Fruit fly (Drosophila melanogaster) whole organism, wandering third instar larva: ENCODE measurements around the gene CG11975.
A peak's percentile ranks its signal among the peaks of the same experiment; 100 is the strongest.

Experiments used
- Abd-B ChIP-seq: fragments of >200 bp; optimal IDR thresholded peaks from 2 replicates; lab custom pipeline; 2017; ENCODE audit warnings: missing biosample characterization, missing genetic modification characterization
- CG32264 ChIP-seq: fragments of 200-800 bp; sonication (Bioruptor generic); optimal IDR thresholded peaks from 2 replicates; lab custom pipeline; 2016; ENCODE audit warnings: missing biosample characterization, missing genetic modification characterization
- CG9705 ChIP-seq: fragments of 200-800 bp; sonication (Bioruptor generic); optimal IDR thresholded peaks from 2 replicates; lab custom pipeline; 2018; ENCODE audit warnings: missing biosample characterization, mild to moderate bottlenecking, missing genetic modification characterization
- CrebA ChIP-seq: fragments of 200-800 bp; sonication (Bioruptor generic); optimal IDR thresholded peaks from 2 replicates; lab custom pipeline; 2016; ENCODE audit warnings: missing biosample characterization, mild to moderate bottlenecking, missing genetic modification characterization, borderline replicate concordance
- Dfd ChIP-seq: fragments of >200 bp; optimal IDR thresholded peaks from 2 replicates; lab custom pipeline; 2017; ENCODE audit warnings: missing biosample characterization, missing genetic modification characterization
- GATAd ChIP-seq: sonication (Bioruptor generic); optimal IDR thresholded peaks from 2 replicates; lab custom pipeline; 2016; ENCODE audit warnings: missing biosample characterization, missing genetic modification characterization
- HLH106 ChIP-seq: fragments of 200-800 bp; optimal IDR thresholded peaks from 3 replicates; lab custom pipeline; 2019; ENCODE audit warnings: missing biosample characterization, mild to moderate bottlenecking, missing genetic modification characterization, moderate library complexity
- Hnf4 ChIP-seq: fragments of 200-800 bp; sonication (Bioruptor generic); optimal IDR thresholded peaks from 2 replicates; lab custom pipeline; 2016; ENCODE audit warnings: missing biosample characterization, mild to moderate bottlenecking, missing genetic modification characterization
- Hr78 ChIP-seq: fragments of >200 bp; optimal IDR thresholded peaks from 2 replicates; lab custom pipeline; 2017; ENCODE audit warnings: missing biosample characterization, missing genetic modification characterization
- Hr83 ChIP-seq: fragments of 200-300 bp; sonication (Bioruptor generic); optimal IDR thresholded peaks from 2 replicates; lab custom pipeline; 2016; ENCODE audit warnings: missing biosample characterization, mild to moderate bottlenecking, missing genetic modification characterization, moderate library complexity; ENCODE audit not compliant: poor library complexity, severe bottlenecking
- Jra ChIP-seq: sonication (Bioruptor generic); optimal IDR thresholded peaks from 2 replicates; lab custom pipeline; 2016; ENCODE audit warnings: missing biosample characterization, missing genetic modification characterization
- Mio ChIP-seq: sonication (Bioruptor generic); optimal IDR thresholded peaks from 2 replicates; lab custom pipeline; 2016; ENCODE audit warnings: missing biosample characterization, missing genetic modification characterization
- Myc ChIP-seq: fragments of >200 bp; optimal IDR thresholded peaks from 2 replicates; lab custom pipeline; 2017
- N ChIP-seq: fragments of >200 bp; optimal IDR thresholded peaks from 2 replicates; lab custom pipeline; 2018; ENCODE audit warnings: missing biosample characterization, missing external identifiers, missing genetic modification characterization
- OdsH ChIP-seq: fragments of 200-800 bp; sonication (Bioruptor generic); optimal IDR thresholded peaks from 2 replicates; lab custom pipeline; 2016; ENCODE audit warnings: missing biosample characterization, mild to moderate bottlenecking, missing genetic modification characterization
- Rel ChIP-seq, 2 experiments: fragments of 200-800 bp; sonication (Bioruptor generic) in 1 of 2; optimal IDR thresholded peaks; 2 replicates in 1 of 2; 3 replicates in 1 of 2; lab custom pipeline; 2016 to 2019; ENCODE audit warnings: mild to moderate bottlenecking in 2 of 2, missing biosample characterization in 2 of 2, missing genetic modification characterization in 2 of 2, moderate library complexity in 1 of 2
- Sp1 ChIP-seq: fragments of 200-800 bp; sonication (Bioruptor generic); optimal IDR thresholded peaks from 3 replicates; lab custom pipeline; 2019; ENCODE audit warnings: missing biosample characterization, mild to moderate bottlenecking, missing genetic modification characterization, moderate library complexity
- Vsx2 ChIP-seq: fragments of 200-300, 225-300 bp; sonication (Bioruptor generic); optimal IDR thresholded peaks from 2 replicates; lab custom pipeline; 2018; ENCODE audit warnings: missing biosample characterization, missing genetic modification characterization; ENCODE audit not compliant: partially characterized antibody
- br ChIP-seq: fragments of 200-800 bp; sonication (Bioruptor generic); optimal IDR thresholded peaks from 2 replicates; lab custom pipeline; 2016; ENCODE audit warnings: missing biosample characterization, missing genetic modification characterization
- brk ChIP-seq: fragments of 200-800 bp; sonication (Bioruptor generic); optimal IDR thresholded peaks from 2 replicates; lab custom pipeline; 2016; ENCODE audit warnings: missing biosample characterization, mild to moderate bottlenecking, missing genetic modification characterization
- dsf ChIP-seq: sonication (Bioruptor generic); optimal IDR thresholded peaks from 2 replicates; lab custom pipeline; 2016; ENCODE audit warnings: missing biosample characterization, missing genetic modification characterization, borderline replicate concordance
- ey ChIP-seq: fragments of 200-800 bp; sonication (Bioruptor generic); optimal IDR thresholded peaks from 2 replicates; lab custom pipeline; 2016; ENCODE audit warnings: missing biosample characterization, missing genetic modification characterization
- foxo ChIP-seq, 2 experiments: fragments of 200-800 bp; sonication (Bioruptor generic); optimal IDR thresholded peaks; 2 replicates in 1 of 2; 3 replicates in 1 of 2; lab custom pipeline; 2016 to 2017; ENCODE audit warnings: missing biosample characterization in 2 of 2, missing genetic modification characterization in 2 of 2
- fru ChIP-seq: fragments of 200-800 bp; sonication (Bioruptor generic); optimal IDR thresholded peaks from 3 replicates; lab custom pipeline; 2016; ENCODE audit warnings: missing biosample characterization, mild to moderate bottlenecking, missing genetic modification characterization
- h ChIP-seq: fragments of 200-800 bp; sonication (Bioruptor generic); optimal IDR thresholded peaks from 3 replicates; lab custom pipeline; 2016; ENCODE audit warnings: missing biosample characterization, mild to moderate bottlenecking, missing genetic modification characterization
- jim ChIP-seq: fragments of 175-275, 200-325 bp; sonication (Bioruptor generic); optimal IDR thresholded peaks from 2 replicates; lab custom pipeline; 2016; ENCODE audit warnings: missing biosample characterization, mild to moderate bottlenecking, missing genetic modification characterization
- pan ChIP-seq: fragments of >200 bp; optimal IDR thresholded peaks from 2 replicates; lab custom pipeline; 2017
- psq ChIP-seq: fragments of 200-800 bp; sonication (Bioruptor generic); optimal IDR thresholded peaks from 3 replicates; lab custom pipeline; 2017; ENCODE audit warnings: missing biosample characterization, mild to moderate bottlenecking, missing genetic modification characterization, moderate library complexity
- rgr ChIP-seq: fragments of 200-800 bp; sonication (Bioruptor generic); optimal IDR thresholded peaks from 3 replicates; lab custom pipeline; 2016; ENCODE audit warnings: missing biosample characterization, mild to moderate bottlenecking, missing genetic modification characterization
- tai ChIP-seq: sonication (Bioruptor generic); optimal IDR thresholded peaks from 2 replicates; lab custom pipeline; 2016; ENCODE audit warnings: missing biosample characterization, missing genetic modification characterization
- usp ChIP-seq: fragments of >200 bp; optimal IDR thresholded peaks from 2 replicates; lab custom pipeline; 2017; ENCODE audit warnings: missing biosample characterization, missing genetic modification characterization
- woc ChIP-seq: sonication (Bioruptor generic); optimal IDR thresholded peaks from 2 replicates; lab custom pipeline; 2016; ENCODE audit warnings: missing biosample characterization, mild to moderate bottlenecking, missing genetic modification characterization

Gene CG11975

dm6 chr3R:9002542-9002941, 9.5 kb downstream of the CG11975 start (continued):
- TF ChIP-seq ey (GFP tag; lab: Kevin White, UChicago) = peak; percentile 10
- no peak for TF ChIP-seq Abd-B (GFP tag; lab: Kevin White, UChicago)
- peak in 1 of 2 experiments; percentile 2 for TF ChIP-seq foxo (GFP tag; optimal IDR thresholded peaks at IDR 0.05; lab: Kevin White, UChicago)
- TF ChIP-seq Sp1 (GFP tag; lab: Kevin White, UChicago) = no peak
- TF ChIP-seq tai (GFP tag; lab: Kevin White, UChicago) = no peak

- TF ChIP-seq foxo (GFP tag; optimal IDR thresholded peaks at IDR 0.05; lab: Kevin White, UChicago) (no peak), Abd-B (GFP tag; lab: Kevin White, UChicago) (no peak), usp (GFP tag; lab: Kevin White, UChicago) (no peak), Hr78 (GFP tag; lab: Kevin White, UChicago) (no peak), Rel (GFP tag; optimal IDR thresholded peaks at IDR 0.05; lab: Kevin White, UChicago) (no peak), Rel (tag; optimal IDR thresholded peaks at IDR 0.05; lab: Kevin White, UChicago) (peak; percentile 19), jim (GFP tag; lab: Kevin White, UChicago) (no peak)
Observed at dm6 chr3R:9003600-9004223, 10.7 kb downstream of the CG11975 start, which contains the start of the genes CG31100 and CG11980. Gene CG31100, minus strand, starts transcription at chr3R:9003650. Gene CG11980, plus strand, starts transcription at chr3R:9004017.

- TF ChIP-seq pan (lab: Kevin White, UChicago) (no peak), Hnf4 (no peak), Myc (lab: Kevin White, UChicago) (peak; percentile 7), Rel (GFP tag; optimal IDR thresholded peaks at IDR 0.05; lab: Kevin White, UChicago) (no peak), Rel (tag; optimal IDR thresholded peaks at IDR 0.05; lab: Kevin White, UChicago) (peak; percentile 21), brk (GFP tag; lab: Kevin White, UChicago) (no peak), Vsx2 (GFP tag; lab: Kevin White, UChicago) (no peak)
Observed at dm6 chr3R:9006129-9006528, 13.1 kb downstream of the CG11975 start, which contains the start of the genes Prosbeta3 and Iru. Gene Prosbeta3, minus strand, starts transcription at chr3R:9006226. Gene Iru, plus strand, starts transcription at chr3R:9006456.

- no peak for TF ChIP-seq h (GFP tag; lab: Kevin White, UChicago)
- TF ChIP-seq psq = no peak
- no peak for TF ChIP-seq CrebA (GFP tag; lab: Kevin White, UChicago)
- no peak for TF ChIP-seq br
- TF ChIP-seq foxo (GFP tag; optimal IDR thresholded peaks at IDR 0.05; lab: Kevin White, UChicago) = no peak
- no peak for TF ChIP-seq jim (GFP tag; lab: Kevin White, UChicago)
- TF ChIP-seq OdsH = no peak
- no peak for TF ChIP-seq woc (GFP tag; lab: Kevin White, UChicago)
Observed at dm6 chr3R:9007258-9007657, 14.2 kb downstream of the CG11975 start.

- peak; percentile 28 for TF ChIP-seq Myc (lab: Kevin White, UChicago)
- TF ChIP-seq dsf = no peak
- TF ChIP-seq, all 38 proteins: peak for 1
Observed at dm6 chr3R:9008202-9008601, 15.1 kb downstream of the CG11975 start, which contains the start of gene CG11983. Gene CG11983, plus strand, starts transcription at chr3R:9008321.

dm6 chr3R:9010695-9011094, 17.6 kb downstream of the CG11975 start:
- TF ChIP-seq Mio (GFP tag; lab: Kevin White, UChicago) = no peak
- no peak for TF ChIP-seq N (GFP tag; lab: Kevin White, UChicago)

dm6 chr3R:9011708-9012107, 18.7 kb downstream of the CG11975 start:
- TF ChIP-seq h (GFP tag; lab: Kevin White, UChicago) (no peak), brk (GFP tag; lab: Kevin White, UChicago) (no peak)

dm6 chr3R:9013765-9014380, 20.8 kb downstream of the CG11975 start:
- TF ChIP-seq rgr (GFP tag; lab: Kevin White, UChicago) (peak; percentile 59), woc (GFP tag; lab: Kevin White, UChicago) (no peak), Hr78 (GFP tag; lab: Kevin White, UChicago) (no peak), GATAd (no peak), foxo (GFP tag; optimal IDR thresholded peaks at IDR 0.05; lab: Kevin White, UChicago) (peak; percentile 31 to 78), usp (GFP tag; lab: Kevin White, UChicago) (no peak), HLH106 (tag; lab: Kevin White, UChicago) (peak; percentile 63), Rel (GFP tag; optimal IDR thresholded peaks at IDR 0.05; lab: Kevin White, UChicago) (no peak), Rel (tag; optimal IDR thresholded peaks at IDR 0.05; lab: Kevin White, UChicago) (peak; percentile 98), Sp1 (GFP tag; lab: Kevin White, UChicago) (peak; percentile 65), ey (GFP tag; lab: Kevin White, UChicago) (peak; percentile 82), h (GFP tag; lab: Kevin White, UChicago) (peak; percentile 81), Dfd (GFP tag; lab: Kevin White, UChicago) (no peak), psq (peak; percentile 84), OdsH (peak; percentile 65), Hr83 (GFP tag; lab: Kevin White, UChicago) (peak; percentile 14), Jra (GFP tag; lab: Kevin White, UChicago) (peak; percentile 53), CG32264 (GFP tag; lab: Kevin White, UChicago) (peak; percentile 39), dsf (no peak), fru (GFP tag; lab: Kevin White, UChicago) (peak; percentile 74), CG9705 (GFP tag; lab: Kevin White, UChicago) (peak; percentile 25)
